Worm (Caenorhabditis elegans) whole organism, L4 larva: ENCODE results near the gene T20B3.14.

Experiments
- R02D3.7 ChIP-seq: fragments of 150-350 bp; sonication (generic microtip); optimal IDR thresholded peaks from 3 replicates; lab custom pipeline; 2014; ENCODE audit warnings: missing biosample characterization, missing genetic modification characterization
- T26A8.4 ChIP-seq: fragments of 200-800 bp; sonication (Bioruptor generic); IDR thresholded peaks from 2 replicates; pipeline ENCODE4 v1.3.6; 2022; ENCODE audit warnings: missing genetic modification characterization, missing compliant biosample characterization
- Y105C5A.15 ChIP-seq: fragments of 200-800 bp; sonication (Bioruptor generic); IDR thresholded peaks from 2 replicates; pipeline ENCODE4 v1.3.6; 2022; ENCODE audit warnings: missing genetic modification characterization, missing compliant biosample characterization
- Y75B8A.6 ChIP-seq: fragments of 200-800 bp; sonication (Bioruptor generic); IDR thresholded peaks from 2 replicates; pipeline ENCODE4 v1.3.6; 2022; ENCODE audit warnings: missing genetic modification reagents, missing genetic modification characterization, missing compliant biosample characterization
- ZK337.2 ChIP-seq: fragments of 200-800 bp; sonication (Bioruptor generic); IDR thresholded peaks from 2 replicates; pipeline ENCODE4 v1.3.6; 2022; ENCODE audit warnings: missing genetic modification reagents, missing genetic modification characterization, missing compliant biosample characterization
- ZK546.5 ChIP-seq, 2 experiments: sonication (generic microtip); optimal IDR thresholded peaks; 2 replicates each; lab custom pipeline; 2017; ENCODE audit warnings: missing biosample characterization in 2 of 2, missing genetic modification characterization in 2 of 2
- ama-1 ChIP-seq: fragments of 150-350 bp; optimal IDR thresholded peaks from 2 replicates; lab custom pipeline; 2014; ENCODE audit warnings: inconsistent platforms, mixed read lengths
- daf-19 ChIP-seq: fragments of 200-800 bp; sonication (Bioruptor generic); conservative IDR thresholded peaks from 2 replicates; pipeline ENCODE4 v1.3.6; 2022; ENCODE audit warnings: missing genetic modification characterization, missing compliant biosample characterization
- fos-1 ChIP-seq: fragments of 150-350 bp; optimal IDR thresholded peaks from 2 replicates; lab custom pipeline; 2014; ENCODE audit warnings: missing biosample characterization, missing genetic modification characterization
- hlh-11 ChIP-seq: fragments of 200-800 bp; sonication (Bioruptor generic); optimal IDR thresholded peaks from 2 replicates; lab custom pipeline; 2018; ENCODE audit warnings: mild to moderate bottlenecking, missing genetic modification characterization, missing compliant biosample characterization
- hmg-1.1 ChIP-seq: fragments of 200-800 bp; sonication (Bioruptor generic); IDR thresholded peaks from 2 replicates; pipeline ENCODE4 v1.3.6; 2022; ENCODE audit warnings: missing genetic modification reagents, missing genetic modification characterization, missing compliant biosample characterization
- lim-7 ChIP-seq: fragments of 200-800 bp; sonication (Bioruptor generic); IDR thresholded peaks from 2 replicates; pipeline ENCODE4 v1.3.6; 2022; ENCODE audit warnings: missing genetic modification characterization, missing compliant biosample characterization
- lin-1 ChIP-seq: fragments of 200-800 bp; sonication (Bioruptor generic); IDR thresholded peaks from 2 replicates; pipeline ENCODE4 v1.3.6; 2022; ENCODE audit warnings: missing genetic modification reagents, missing genetic modification characterization, missing compliant biosample characterization
- lin-13 ChIP-seq: fragments of 150-350 bp; optimal IDR thresholded peaks from 2 replicates; lab custom pipeline; 2014; ENCODE audit warnings: missing biosample characterization, missing genetic modification reagents, missing genetic modification characterization
- lin-15B ChIP-seq: fragments of 150-350 bp; sonication (generic microtip); optimal IDR thresholded peaks from 3 replicates; lab custom pipeline; 2014; ENCODE audit warnings: missing biosample characterization, missing genetic modification characterization
- madf-9 ChIP-seq: fragments of 200-800 bp; sonication (Bioruptor generic); conservative IDR thresholded peaks from 2 replicates; pipeline ENCODE4 v1.3.6; 2022; ENCODE audit warnings: missing genetic modification reagents, missing genetic modification characterization, missing compliant biosample characterization
- mes-2 ChIP-seq: sonication (generic microtip); optimal IDR thresholded peaks from 2 replicates; lab custom pipeline; 2016; ENCODE audit warnings: missing genotype, mild to moderate bottlenecking, missing genetic modification characterization, missing compliant biosample characterization; ENCODE audit not compliant: poor library complexity, severe bottlenecking
- nhr-102 ChIP-seq: sonication (generic microtip); optimal IDR thresholded peaks from 2 replicates; lab custom pipeline; 2016; ENCODE audit warnings: mild to moderate bottlenecking, missing genetic modification characterization, moderate library complexity, missing compliant biosample characterization
- nhr-25 ChIP-seq: sonication (generic microtip); optimal IDR thresholded peaks from 2 replicates; lab custom pipeline; 2017; ENCODE audit warnings: missing genetic modification characterization, mild to moderate bottlenecking, missing compliant biosample characterization, antibody characterized with exemption, moderate library complexity, borderline replicate concordance; ENCODE audit not compliant: insufficient read depth
- nhr-28 ChIP-seq: fragments of 150-350 bp; optimal IDR thresholded peaks from 2 replicates; lab custom pipeline; 2014; ENCODE audit warnings: missing biosample characterization, missing genetic modification characterization
- nhr-42 ChIP-seq: fragments of 200-800 bp; sonication (Bioruptor generic); IDR thresholded peaks from 2 replicates; pipeline ENCODE4 v1.3.6; 2022; ENCODE audit warnings: missing genetic modification characterization, missing compliant biosample characterization
- nhr-6 ChIP-seq: fragments of 150-350 bp; optimal IDR thresholded peaks from 2 replicates; lab custom pipeline; 2014; ENCODE audit warnings: missing biosample characterization, missing genetic modification characterization
- nhr-77 ChIP-seq: fragments of 150-350 bp; optimal IDR thresholded peaks from 2 replicates; lab custom pipeline; 2014; ENCODE audit warnings: missing biosample characterization, missing genetic modification characterization
- pha-4 ChIP-seq, 2 experiments: fragments of 150-350 bp in 1 of 2; fragments of 200-800 bp in 1 of 2; sonication (Bioruptor generic) in 1 of 2; IDR thresholded peaks in 1 of 2; optimal IDR thresholded peaks in 1 of 2; 2 replicates each; pipeline versions ENCODE4 v1.3.6 to Lab custom; 2014 to 2022; ENCODE audit warnings: missing genetic modification characterization in 2 of 2, missing genetic modification reagents in 2 of 2, missing biosample characterization in 1 of 2, missing compliant biosample characterization in 1 of 2
- pqm-1 ChIP-seq: sonication (generic microtip); optimal IDR thresholded peaks from 2 replicates; lab custom pipeline; 2017; ENCODE audit warnings: missing biosample characterization, missing genetic modification characterization
- saeg-2 ChIP-seq: fragments of 200-800 bp; sonication (Bioruptor generic); IDR thresholded peaks from 2 replicates; pipeline ENCODE4 v1.3.6; 2022; ENCODE audit warnings: missing genetic modification reagents, missing genetic modification characterization, missing compliant biosample characterization
- sdz-12 ChIP-seq: fragments of 200-800 bp; sonication (Bioruptor generic); optimal IDR thresholded peaks from 2 replicates; lab custom pipeline; 2018; ENCODE audit warnings: mild to moderate bottlenecking, missing genetic modification characterization, missing compliant biosample characterization
- set-16 ChIP-seq: fragments of 200-800 bp; sonication (Bioruptor generic); IDR thresholded peaks from 2 replicates; pipeline ENCODE4 v1.3.6; 2022; ENCODE audit warnings: missing genetic modification reagents, missing genetic modification characterization, missing compliant biosample characterization
- snpc-4 ChIP-seq: fragments of 150-350 bp; optimal IDR thresholded peaks from 2 replicates; lab custom pipeline; 2014; ENCODE audit warnings: missing biosample characterization, missing genetic modification characterization
- spr-1 ChIP-seq: sonication (generic microtip); optimal IDR thresholded peaks from 2 replicates; lab custom pipeline; 2016; ENCODE audit warnings: mild to moderate bottlenecking, missing genetic modification characterization, missing compliant biosample characterization
- tra-1 ChIP-seq: fragments of 200-800 bp; sonication (Bioruptor generic); IDR thresholded peaks from 2 replicates; pipeline ENCODE4 v1.3.6; 2022; ENCODE audit warnings: missing genetic modification reagents, missing genetic modification characterization, missing compliant biosample characterization
- unc-130 ChIP-seq: sonication (generic microtip); optimal IDR thresholded peaks from 2 replicates; lab custom pipeline; 2016; ENCODE audit warnings: missing genetic modification reagents, missing genetic modification characterization, missing compliant biosample characterization
- unc-62 ChIP-seq, 3 experiments: fragments of 150-350 bp in 1 of 3; sonication (generic microtip); optimal IDR thresholded peaks in 2 of 3; peaks in 1 of 3; 1 replicate in 1 of 3; 2 replicates in 2 of 3; lab custom pipeline; 2014 to 2017; ENCODE audit warnings: missing biosample characterization in 3 of 3, missing genetic modification characterization in 3 of 3, missing genetic modification reagents in 3 of 3, missing genotype in 1 of 3
- vab-7 ChIP-seq: fragments of 200-800 bp; sonication (Bioruptor generic); IDR thresholded peaks from 2 replicates; pipeline ENCODE4 v1.3.6; 2022; ENCODE audit warnings: missing genetic modification reagents, missing genetic modification characterization, missing compliant biosample characterization
- zfp-3 ChIP-seq: fragments of 200-800 bp; sonication (Bioruptor generic); conservative IDR thresholded peaks from 2 replicates; pipeline ENCODE4 v1.3.6; 2022; ENCODE audit warnings: missing genetic modification reagents, missing genetic modification characterization, missing compliant biosample characterization
- zip-2 ChIP-seq: fragments of 150-350 bp; optimal IDR thresholded peaks from 2 replicates; lab custom pipeline; 2014; ENCODE audit warnings: missing biosample characterization, missing genetic modification characterization

Gene T20B3.14

ce11 chrV:16794828-16795354 is 26.2 kb downstream of the T20B3.14 start, which contains the start of the genes ctps-1 and pus-1 (continued):
- TF ChIP-seq nhr-6 (peak; percentile 53), R02D3.7 (tag; lab: Kevin White, UChicago) (no peak), nhr-42 (no peak), nhr-25 (tag; lab: Kevin White, UChicago) (no peak), pha-4 (GFP tag; IDR thresholded peaks at IDR 0.05; lab: Robert Waterston, UW) (no peak), pha-4 (tag; optimal IDR thresholded peaks at IDR 0.05; lab: Kevin White, UChicago) (no peak), zip-2 (tag; lab: Kevin White, UChicago) (no peak), zfp-3 (GFP tag; lab: Robert Waterston, UW) (no peak), tra-1 (GFP tag; lab: Robert Waterston, UW) (0 out of 2 replicates have a peak, but pooled peaks have one; percentile 19), T26A8.4 (peak; percentile 41; the same call in 1 of the 2 replicates), set-16 (GFP tag; lab: Robert Waterston, UW) (no peak)

ce11 chrV:16794079-16794478 is 27.0 kb downstream of the T20B3.14 start:
- no peak for TF ChIP-seq pqm-1 (tag; lab: Kevin White, UChicago)
- TF ChIP-seq ZK546.5 (tag; optimal IDR thresholded peaks at IDR 0.05; lab: Kevin White, UChicago) = no peak
- TF ChIP-seq ZK337.2 (GFP tag; lab: Robert Waterston, UW) = no peak
- no peak for TF ChIP-seq saeg-2 (GFP tag; lab: Robert Waterston, UW)
- TF ChIP-seq mes-2 (tag; lab: Kevin White, UChicago) = no peak
- TF ChIP-seq madf-9 (GFP tag; lab: Robert Waterston, UW) = no peak
- TF ChIP-seq unc-62 (GFP tag; optimal IDR thresholded peaks at IDR 0.05 in 1 of 2; lab: Kevin White, UChicago) = peak in 1 of 2 experiments; percentile 93
- no peak for TF ChIP-seq unc-62 (tag; optimal IDR thresholded peaks at IDR 0.05; lab: Kevin White, UChicago)
- no peak for TF ChIP-seq set-16 (GFP tag; lab: Robert Waterston, UW)
- TF ChIP-seq hmg-1.1 (GFP tag; lab: Robert Waterston, UW) = no peak

- TF ChIP-seq R02D3.7 (tag; lab: Kevin White, UChicago) (peak; percentile 12), unc-130 (GFP tag; lab: Kevin White, UChicago) (peak; percentile 42), nhr-102 (tag; lab: Kevin White, UChicago) (no peak)
Measured at ce11 chrV:16793312-16793711, 27.8 kb downstream of the T20B3.14 start.

ce11 chrV:16792717-16793116 is 28.4 kb downstream of the T20B3.14 start:
- TF ChIP-seq set-16 (GFP tag; lab: Robert Waterston, UW) (peak; percentile 82), daf-19 (no peak)

- no peak for TF ChIP-seq nhr-77 (tag; lab: Kevin White, UChicago)
- no peak for TF ChIP-seq Y105C5A.15 (GFP tag; lab: Robert Waterston, UW)
- no peak for TF ChIP-seq nhr-28 (tag; lab: Kevin White, UChicago)
- no peak for TF ChIP-seq lin-13
- no peak for TF ChIP-seq hlh-11
- no peak for TF ChIP-seq lin-1
- no peak for TF ChIP-seq lin-15B (tag; lab: Kevin White, UChicago)
- TF ChIP-seq vab-7 (GFP tag; lab: Robert Waterston, UW) = no peak
- no peak for TF ChIP-seq sdz-12 (GFP tag; lab: Kevin White, UChicago)
- TF ChIP-seq snpc-4 (tag; lab: Kevin White, UChicago) = no peak
- no peak for TF ChIP-seq spr-1 (tag; lab: Kevin White, UChicago)
- TF ChIP-seq nhr-102 (tag; lab: Kevin White, UChicago) = no peak
- TF ChIP-seq ama-1 = no peak
- no peak for TF ChIP-seq fos-1 (tag; lab: Kevin White, UChicago)
- TF ChIP-seq lim-7 (GFP tag; lab: Robert Waterston, UW) = no peak
- TF ChIP-seq daf-19 = no peak
- no peak for TF ChIP-seq Y75B8A.6 (GFP tag; lab: Robert Waterston, UW)
- no peak for TF ChIP-seq nhr-42
Measured at ce11 chrV:16788967-16789366, 32.2 kb downstream of the T20B3.14 start, which contains the start of gene immt-2. TSS of gene immt-2 (plus strand) at chrV:16789267.
